Worm (Caenorhabditis elegans) whole organism, L1 larva: ENCODE data around the gene cdr-2.
A peak's percentile ranks its signal among the peaks of the same experiment; 100 is the strongest.

Experiments
- C16A3.4 ChIP-seq: fragments of 150-350 bp; optimal IDR thresholded peaks from 2 replicates; lab custom pipeline; 2014; ENCODE audit warnings: missing biosample characterization, missing genetic modification characterization
- Y116A8C.19 ChIP-seq: sonication (generic microtip); optimal IDR thresholded peaks from 2 replicates; lab custom pipeline; 2016; ENCODE audit warnings: missing compliant biosample characterization, missing genetic modification characterization, borderline replicate concordance
- aly-2 ChIP-seq: fragments of 150-350 bp; optimal IDR thresholded peaks from 2 replicates; lab custom pipeline; 2014; ENCODE audit warnings: missing biosample characterization, missing genetic modification characterization
- ceh-63 ChIP-seq: fragments of 200-800 bp; sonication (Bioruptor generic); optimal IDR thresholded peaks from 2 replicates; lab custom pipeline; 2018; ENCODE audit warnings: mild to moderate bottlenecking, missing genetic modification characterization, missing compliant biosample characterization
- ceh-88 ChIP-seq: fragments of 200-800 bp; sonication (Bioruptor generic); IDR thresholded peaks from 2 replicates; pipeline ENCODE4 v1.3.6; 2022; ENCODE audit warnings: missing genetic modification characterization, missing compliant biosample characterization
- ceh-90 ChIP-seq: sonication (generic microtip); optimal IDR thresholded peaks from 2 replicates; lab custom pipeline; 2016; ENCODE audit warnings: missing genetic modification characterization, missing compliant biosample characterization
- ces-1 ChIP-seq: fragments of 150-350 bp; optimal IDR thresholded peaks from 2 replicates; lab custom pipeline; 2014; ENCODE audit warnings: missing biosample characterization, missing genetic modification reagents, missing genetic modification characterization
- efl-1 ChIP-seq, 4 experiments: fragments of 150-350 bp; optimal IDR thresholded peaks in 3 of 4; peaks in 1 of 4; 1 replicate in 1 of 4; 2 replicates in 3 of 4; lab custom pipeline; 2014; ENCODE audit warnings: missing biosample characterization in 2 of 4, missing genetic modification characterization in 2 of 4, missing genetic modification reagents in 2 of 4
- egl-13 ChIP-seq: sonication (generic microtip); optimal IDR thresholded peaks from 2 replicates; lab custom pipeline; 2016; ENCODE audit warnings: missing genotype, missing genetic modification reagents, missing genetic modification characterization, missing compliant biosample characterization
- egl-27 ChIP-seq, 2 experiments: fragments of 150-350 bp in 1 of 2; sonication (generic microtip); optimal IDR thresholded peaks; 3 replicates each; lab custom pipeline; 2017 to 2018; ENCODE audit warnings: missing biosample characterization in 2 of 2, missing genetic modification characterization in 2 of 2, missing genetic modification reagents in 2 of 2
- ets-5 ChIP-seq: fragments of 200-800 bp; sonication (Bioruptor generic); IDR thresholded peaks from 2 replicates; pipeline ENCODE4 v1.3.6; 2022; ENCODE audit warnings: missing genetic modification characterization, missing compliant biosample characterization
- fkh-4 ChIP-seq: sonication (generic microtip); optimal IDR thresholded peaks from 2 replicates; lab custom pipeline; 2016; ENCODE audit warnings: missing compliant biosample characterization, missing genetic modification characterization, borderline replicate concordance
- grh-1 ChIP-seq: fragments of 200-800 bp; sonication (Bioruptor generic); IDR thresholded peaks from 2 replicates; pipeline ENCODE4 v1.3.6; 2022; ENCODE audit warnings: missing genetic modification reagents, missing genetic modification characterization, missing compliant biosample characterization
- hlh-4 ChIP-seq: sonication (generic microtip); optimal IDR thresholded peaks from 2 replicates; lab custom pipeline; 2016; ENCODE audit warnings: mild to moderate bottlenecking, missing genetic modification characterization, missing compliant biosample characterization
- hpl-2 ChIP-seq: fragments of 150-350 bp; optimal IDR thresholded peaks from 2 replicates; lab custom pipeline; 2014; ENCODE audit warnings: missing biosample characterization, missing genetic modification reagents, missing genetic modification characterization
- irx-1 ChIP-seq: sonication (generic microtip); optimal IDR thresholded peaks from 2 replicates; lab custom pipeline; 2016; ENCODE audit warnings: missing genetic modification characterization, missing compliant biosample characterization
- lin-13 ChIP-seq: fragments of 150-350 bp; optimal IDR thresholded peaks from 2 replicates; lab custom pipeline; 2014; ENCODE audit warnings: missing biosample characterization, missing genetic modification reagents, missing genetic modification characterization
- lin-39 ChIP-seq: fragments of 150-350 bp; optimal IDR thresholded peaks from 2 replicates; lab custom pipeline; 2014; ENCODE audit warnings: missing biosample characterization, missing genetic modification reagents, missing genetic modification characterization
- lir-3 ChIP-seq: sonication (generic microtip); optimal IDR thresholded peaks from 2 replicates; lab custom pipeline; 2016; ENCODE audit warnings: mild to moderate bottlenecking, missing genetic modification characterization, moderate library complexity, missing compliant biosample characterization; ENCODE audit not compliant: poor library complexity
- mab-9 ChIP-seq: fragments of 200-800 bp; sonication (Bioruptor generic); IDR thresholded peaks from 2 replicates; pipeline ENCODE4 v1.3.6; 2022; ENCODE audit warnings: missing genetic modification reagents, missing genetic modification characterization, missing compliant biosample characterization
- mdl-1 ChIP-seq, 2 experiments: fragments of 150-350 bp; optimal IDR thresholded peaks; 2 replicates each; lab custom pipeline; 2014 to 2017; ENCODE audit warnings: missing biosample characterization in 2 of 2, missing genetic modification characterization in 2 of 2, inconsistent platforms in 1 of 2
- nhr-19 ChIP-seq: fragments of 200-800 bp; sonication (Bioruptor generic); conservative IDR thresholded peaks from 2 replicates; pipeline ENCODE4 v1.3.6; 2022; ENCODE audit warnings: missing genetic modification characterization, missing compliant biosample characterization
- nhr-237 ChIP-seq: fragments of 150-350 bp; optimal IDR thresholded peaks from 2 replicates; lab custom pipeline; 2014; ENCODE audit warnings: missing biosample characterization, missing genetic modification characterization
- nhr-76 ChIP-seq: sonication (generic microtip); optimal IDR thresholded peaks from 2 replicates; lab custom pipeline; 2017; ENCODE audit warnings: missing biosample characterization, missing genetic modification characterization
- nhr-84 ChIP-seq: sonication (generic microtip); optimal IDR thresholded peaks from 2 replicates; lab custom pipeline; 2017; ENCODE audit warnings: missing biosample characterization, missing genetic modification characterization
- pax-3 ChIP-seq: fragments of 200-800 bp; sonication (Bioruptor generic); optimal IDR thresholded peaks from 2 replicates; lab custom pipeline; 2018; ENCODE audit warnings: mild to moderate bottlenecking, missing genetic modification characterization, moderate library complexity, missing compliant biosample characterization
- skn-1 ChIP-seq: fragments of 150-350 bp; optimal IDR thresholded peaks from 2 replicates; lab custom pipeline; 2014; ENCODE audit warnings: missing biosample characterization, missing genetic modification characterization
- tbx-2 ChIP-seq: sonication (generic microtip); optimal IDR thresholded peaks from 2 replicates; lab custom pipeline; 2016; ENCODE audit warnings: missing genetic modification characterization, missing compliant biosample characterization
- tlp-1 ChIP-seq: fragments of 150-350 bp; optimal IDR thresholded peaks from 2 replicates; lab custom pipeline; 2014; ENCODE audit warnings: missing biosample characterization, missing genetic modification characterization
- unc-30 ChIP-seq: sonication (generic microtip); optimal IDR thresholded peaks from 2 replicates; lab custom pipeline; 2017; ENCODE audit warnings: missing biosample characterization, missing genetic modification characterization
- unc-62 ChIP-seq: fragments of 150-350 bp; optimal IDR thresholded peaks from 2 replicates; lab custom pipeline; 2014; ENCODE audit warnings: missing biosample characterization, missing genetic modification reagents, missing genetic modification characterization
- unc-98 ChIP-seq: fragments of 200-800 bp; sonication (Bioruptor generic); IDR thresholded peaks from 2 replicates; pipeline ENCODE4 v1.3.6; 2022; ENCODE audit warnings: missing genetic modification characterization, missing compliant biosample characterization
- xbp-1 ChIP-seq: sonication (generic microtip); optimal IDR thresholded peaks from 2 replicates; lab custom pipeline; 2016; ENCODE audit warnings: missing genetic modification characterization, missing compliant biosample characterization
- zag-1 ChIP-seq: fragments of 150-350 bp; optimal IDR thresholded peaks from 2 replicates; lab custom pipeline; 2014; ENCODE audit warnings: missing biosample characterization, missing genetic modification characterization
- ztf-4 ChIP-seq: fragments of 150-350 bp; optimal IDR thresholded peaks from 2 replicates; lab custom pipeline; 2014; ENCODE audit warnings: missing biosample characterization, missing genetic modification characterization

cdr-2 gene

DNA sequence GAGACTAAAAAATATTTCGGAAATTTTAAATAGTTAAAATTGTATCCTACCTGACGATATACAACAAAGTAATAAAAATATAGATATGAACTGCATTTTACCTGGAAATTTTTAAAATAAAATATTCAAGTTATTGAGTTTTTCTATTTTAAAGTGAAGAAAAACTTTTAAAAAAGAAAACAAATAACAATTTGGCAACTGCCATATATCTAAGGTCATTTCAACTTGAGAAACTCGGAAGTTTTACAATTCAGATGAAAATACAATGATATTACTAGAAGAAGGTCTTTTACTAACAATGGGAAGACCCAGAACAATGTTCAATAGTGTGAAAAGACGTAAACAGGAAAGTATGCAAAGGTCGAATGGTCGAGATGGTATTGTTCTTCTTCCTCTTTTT lies 34.4 kb upstream of the cdr-2 start, which contains the start of gene C54D10.10:
C54D10.10 (minus strand) TSS at position 101 of the 400 bp plus-strand sequence.
- no peak for TF ChIP-seq nhr-19 (GFP tag; lab: Robert Waterston, UW)
- TF ChIP-seq ceh-90 (tag; lab: Kevin White, UChicago), result no peak
- no peak for TF ChIP-seq egl-13 (tag; lab: Kevin White, UChicago)
- no peak for TF ChIP-seq nhr-237 (tag; lab: Kevin White, UChicago)
- no peak for TF ChIP-seq nhr-84
- no peak for TF ChIP-seq fkh-4 (tag; lab: Kevin White, UChicago)
- TF ChIP-seq efl-1 (optimal IDR thresholded peaks at IDR 0.05; lab: Kevin White, UChicago), result no peak
- TF ChIP-seq efl-1 (GFP tag; optimal IDR thresholded peaks at IDR 0.05 in 1 of 2; lab: Kevin White, UChicago), result no peak
- TF ChIP-seq pax-3, result no peak
- TF ChIP-seq irx-1 (tag; lab: Kevin White, UChicago), result no peak

DNA sequence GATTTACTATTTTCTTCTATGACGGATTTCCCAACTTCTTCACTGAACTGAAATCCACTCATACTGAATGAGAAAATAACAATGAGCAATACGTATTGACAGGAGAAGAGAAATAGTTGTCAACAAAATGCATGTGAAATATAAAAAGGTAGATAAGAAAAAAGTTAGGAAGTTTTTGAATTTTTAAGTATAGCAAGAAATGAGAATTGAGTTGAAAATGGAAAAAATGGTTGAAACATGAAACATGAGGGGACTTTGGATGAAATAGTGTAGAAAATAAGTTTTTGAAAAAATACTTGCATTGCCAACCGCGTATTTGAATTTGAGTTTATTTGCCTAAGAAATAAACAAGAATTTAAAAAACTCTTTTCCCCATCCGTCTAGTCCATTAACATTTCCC lies 31.4 kb upstream of the cdr-2 start, which contains the start of the genes pals-38 and C54D10.9:
pals-38 (minus strand) TSS at position 101 of the 400 bp plus-strand sequence.
C54D10.9 (plus strand) TSS at position 259 of the 400 bp plus-strand sequence.
- TF ChIP-seq ztf-4 (tag; lab: Kevin White, UChicago) (no peak), efl-1 (optimal IDR thresholded peaks at IDR 0.05; lab: Kevin White, UChicago) (no peak), efl-1 (GFP tag; optimal IDR thresholded peaks at IDR 0.05 in 1 of 2; lab: Kevin White, UChicago) (peak in 1 of 2 experiments; percentile 79)

DNA sequence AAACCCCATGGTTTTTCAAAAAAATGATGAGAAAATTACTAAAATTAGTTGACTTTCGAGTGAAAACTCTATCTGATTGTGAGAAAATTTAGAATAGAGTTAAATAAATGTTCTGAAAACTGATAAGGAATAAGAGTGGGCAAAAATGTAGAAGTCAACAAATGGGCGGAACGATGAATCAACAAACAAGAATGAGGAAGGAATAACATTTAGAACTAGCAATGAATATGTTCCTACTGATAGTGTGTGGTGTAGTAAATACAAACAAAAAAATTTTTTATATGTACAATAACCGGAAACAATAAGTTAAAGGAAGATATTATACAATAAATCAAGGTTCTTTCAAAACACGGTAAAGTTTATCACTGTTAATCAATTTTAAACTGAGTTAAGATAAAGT lies 28.2 kb upstream of the cdr-2 start, which contains the start of gene pals-39:
pals-39 (minus strand) TSS at position 101 of the 400 bp plus-strand sequence.
- TF ChIP-seq aly-2 (tag; lab: Kevin White, UChicago) (no peak), mab-9 (GFP tag; lab: Robert Waterston, UW) (no peak), ceh-88 (GFP tag; lab: Robert Waterston, UW) (no peak), ets-5 (GFP tag; lab: Robert Waterston, UW) (no peak), skn-1 (tag; lab: Kevin White, UChicago) (no peak), hlh-4 (tag; lab: Kevin White, UChicago) (no peak), lin-13 (GFP tag; lab: Kevin White, UChicago) (no peak), nhr-76 (tag; lab: Kevin White, UChicago) (no peak), grh-1 (GFP tag; lab: Robert Waterston, UW) (no peak), Y116A8C.19 (tag; lab: Kevin White, UChicago) (no peak), unc-30 (tag; lab: Kevin White, UChicago) (no peak), egl-27 (tag; optimal IDR thresholded peaks at IDR 0.05; lab: Kevin White, UChicago) (no peak), tbx-2 (tag; lab: Kevin White, UChicago) (no peak), hpl-2 (no peak), zag-1 (tag; lab: Kevin White, UChicago) (no peak), unc-62 (no peak), tlp-1 (tag; lab: Kevin White, UChicago) (no peak), C16A3.4 (tag; lab: Kevin White, UChicago) (no peak), lin-39 (no peak), lir-3 (tag; lab: Kevin White, UChicago) (no peak)

DNA sequence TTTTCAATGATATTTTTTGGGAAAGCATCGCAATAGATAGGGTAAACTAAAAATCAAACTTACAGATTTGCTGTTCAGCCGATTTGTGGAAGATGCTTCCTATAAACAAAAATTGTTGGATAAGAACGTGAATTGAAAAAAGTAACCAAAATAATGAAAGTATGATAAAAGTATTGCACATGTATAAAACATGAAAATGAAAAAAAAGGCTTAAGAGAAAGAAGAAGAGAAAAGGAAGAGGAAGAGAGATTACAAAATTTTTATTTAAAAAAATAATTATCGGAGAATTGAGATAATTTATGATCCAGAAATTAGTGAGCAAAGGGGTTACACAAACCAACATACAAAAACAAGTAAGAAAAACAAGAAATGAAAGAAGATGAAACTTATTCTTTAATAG lies 25.9 kb upstream of the cdr-2 start, which contains the start of gene pals-37:
pals-37 (minus strand) TSS at position 101 of the 400 bp plus-strand sequence.
- no peak for TF ChIP-seq xbp-1 (tag; lab: Kevin White, UChicago)
- TF ChIP-seq ces-1 (GFP tag; lab: Kevin White, UChicago), result no peak
- TF ChIP-seq nhr-237 (tag; lab: Kevin White, UChicago), result no peak
- no peak for TF ChIP-seq mdl-1 (tag; optimal IDR thresholded peaks at IDR 0.05; lab: Kevin White, UChicago)
- no peak for TF ChIP-seq ceh-63 (GFP tag; lab: Kevin White, UChicago)
- no peak for TF ChIP-seq unc-98 (GFP tag; lab: Robert Waterston, UW)
